Worm (Caenorhabditis elegans) whole organism, L1 larva: ENCODE results near the gene srg-30.

ENCODE experiments used
- ceh-82 ChIP-seq, 3 experiments: fragments of 150-350 bp in 1 of 3; sonication (generic microtip) in 2 of 3; optimal IDR thresholded peaks; 2 replicates each; lab custom pipeline; 2014 to 2017; ENCODE audit warnings: missing biosample characterization in 3 of 3, missing genetic modification characterization in 3 of 3
- dpl-1 ChIP-seq, 3 experiments: fragments of 150-350 bp in 2 of 3; sonication (generic microtip) in 1 of 3; optimal IDR thresholded peaks; 2 replicates each; lab custom pipeline; 2014 to 2017; ENCODE audit warnings: missing biosample characterization in 3 of 3, missing genetic modification characterization in 3 of 3, missing genetic modification reagents in 3 of 3
- fos-1 ChIP-seq: fragments of 150-350 bp; optimal IDR thresholded peaks from 2 replicates; lab custom pipeline; 2014; ENCODE audit warnings: missing biosample characterization, missing genetic modification characterization
- lin-35 ChIP-seq, 2 experiments: fragments of 150-350 bp; optimal IDR thresholded peaks; 2 replicates each; lab custom pipeline; 2014; ENCODE audit warnings: missing biosample characterization in 2 of 2, missing genetic modification characterization in 2 of 2, missing genetic modification reagents in 2 of 2
- nhr-12 ChIP-seq: sonication (generic microtip); optimal IDR thresholded peaks from 2 replicates; lab custom pipeline; 2017; ENCODE audit warnings: missing biosample characterization, missing genetic modification characterization
- nhr-28 ChIP-seq: fragments of 150-350 bp; optimal IDR thresholded peaks from 2 replicates; lab custom pipeline; 2014; ENCODE audit warnings: missing biosample characterization, missing genetic modification characterization
- nhr-90 ChIP-seq: sonication (generic microtip); optimal IDR thresholded peaks from 2 replicates; lab custom pipeline; 2016; ENCODE audit warnings: mild to moderate bottlenecking, missing genetic modification characterization, missing compliant biosample characterization; ENCODE audit not compliant: poor library complexity
- snu-23 ChIP-seq: sonication (generic microtip); optimal IDR thresholded peaks from 2 replicates; lab custom pipeline; 2016; ENCODE audit warnings: missing genetic modification characterization, missing compliant biosample characterization
- unc-62 ChIP-seq: fragments of 150-350 bp; optimal IDR thresholded peaks from 2 replicates; lab custom pipeline; 2014; ENCODE audit warnings: missing biosample characterization, missing genetic modification reagents, missing genetic modification characterization
- vab-15 ChIP-seq: sonication (generic microtip); optimal IDR thresholded peaks from 2 replicates; lab custom pipeline; 2017; ENCODE audit warnings: missing genotype, mild to moderate bottlenecking, missing genetic modification characterization, missing compliant biosample characterization
- zag-1 ChIP-seq: fragments of 150-350 bp; optimal IDR thresholded peaks from 2 replicates; lab custom pipeline; 2014; ENCODE audit warnings: missing biosample characterization, missing genetic modification characterization

DNA sequence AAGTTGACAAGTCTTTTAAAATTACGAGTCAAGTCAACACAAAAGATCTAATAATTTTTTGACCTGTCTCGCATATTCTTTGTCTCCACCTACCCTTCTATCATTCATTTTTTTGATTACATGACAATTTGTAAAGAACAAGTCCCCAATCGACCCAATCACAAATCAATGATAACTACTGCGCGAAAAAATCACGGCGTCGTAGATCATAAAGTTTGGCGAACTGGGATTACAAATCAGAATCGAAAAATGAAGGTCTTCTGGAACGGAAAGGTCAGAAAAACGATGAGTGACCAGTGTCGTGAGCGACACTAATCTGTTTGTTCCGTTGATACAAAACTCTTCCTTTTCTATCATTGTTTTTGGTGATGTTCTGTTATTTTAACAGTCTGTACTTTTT lies 28.1 kb downstream of the srg-30 start:
- TF ChIP-seq zag-1 (tag; lab: Kevin White, UChicago), result no peak
- TF ChIP-seq nhr-90, result no peak
- TF ChIP-seq ceh-82 (tag; optimal IDR thresholded peaks at IDR 0.05; lab: Kevin White, UChicago), result no peak
- TF ChIP-seq unc-62 (GFP tag; lab: Kevin White, UChicago), result no peak
- TF ChIP-seq vab-15 (tag; lab: Kevin White, UChicago), result no peak
- TF ChIP-seq dpl-1 (GFP tag; optimal IDR thresholded peaks at IDR 0.05; lab: Kevin White, UChicago), result no peak
- no peak for TF ChIP-seq fos-1 (tag; lab: Kevin White, UChicago)
- TF ChIP-seq snu-23 (GFP tag; lab: Kevin White, UChicago), result no peak
- no peak for TF ChIP-seq nhr-28 (tag; lab: Kevin White, UChicago)
- no peak for TF ChIP-seq nhr-12
- no peak for TF ChIP-seq lin-35 (GFP tag; optimal IDR thresholded peaks at IDR 0.05; lab: Kevin White, UChicago)
